Worm (Caenorhabditis elegans) whole organism, L4 larva: ENCODE results near the gene K07E1.1.

Experiments used
- F44E2.7 ChIP-seq: fragments of 200-800 bp; sonication (Bioruptor generic); IDR thresholded peaks from 2 replicates; pipeline ENCODE4 v2.1.2; 2022; ENCODE audit warnings: missing genetic modification characterization, missing compliant biosample characterization
- mxl-2 ChIP-seq: fragments of 200-800 bp; sonication (Bioruptor generic); conservative IDR thresholded peaks from 2 replicates; pipeline ENCODE4 v1.3.6; 2022; ENCODE audit warnings: missing genetic modification reagents, missing genetic modification characterization, missing compliant biosample characterization
- nhr-102 ChIP-seq: sonication (generic microtip); optimal IDR thresholded peaks from 2 replicates; lab custom pipeline; 2016; ENCODE audit warnings: mild to moderate bottlenecking, missing genetic modification characterization, moderate library complexity, missing compliant biosample characterization
- pqm-1 ChIP-seq: sonication (generic microtip); optimal IDR thresholded peaks from 2 replicates; lab custom pipeline; 2017; ENCODE audit warnings: missing biosample characterization, missing genetic modification characterization

ce11 chrII:4549983-4550572, 805 bp upstream of the K07E1.1 start:
- TF ChIP-seq pqm-1 (tag; lab: Kevin White, UChicago), result no peak
- no peak for TF ChIP-seq mxl-2 (GFP tag; lab: Robert Waterston, UW)
- no peak for TF ChIP-seq F44E2.7 (GFP tag; lab: Robert Waterston, UW)
- TF ChIP-seq nhr-102, result no peak
